Worm (Caenorhabditis elegans): ENCODE measurements around the gene K07D4.5.

- TF ChIP-seq tab-1 (GFP tag; IDR thresholded peaks at IDR 0.05), result no peak
- TF ChIP-seq klf-2 (GFP tag; conservative IDR thresholded peaks at IDR 0.05), result no peak
- TF ChIP-seq cog-1 (tag; optimal IDR thresholded peaks at IDR 0.05), result no peak
- TF ChIP-seq T22C8.4 (GFP tag; IDR thresholded peaks at IDR 0.05), result no peak
- TF ChIP-seq ztf-29 (GFP tag; IDR thresholded peaks at IDR 0.05), result no peak
- no peak for TF ChIP-seq flt-1 (GFP tag; IDR thresholded peaks at IDR 0.05)
- no peak for TF ChIP-seq med-1 (GFP tag; optimal IDR thresholded peaks at IDR 0.05; ENCODE audit: insufficient read depth)
- no peak for TF ChIP-seq ref-1 (GFP tag; conservative IDR thresholded peaks at IDR 0.05)
- no peak for TF ChIP-seq ztf-23 (GFP tag; IDR thresholded peaks at IDR 0.05)
Observed at ce11 chrII:4068141-4068540, 42.8 kb upstream of the K07D4.5 start.

All from whole organism, midembryonic.